Worm (Caenorhabditis elegans): ENCODE measurements around the gene Y54G2A.77.

DNA sequence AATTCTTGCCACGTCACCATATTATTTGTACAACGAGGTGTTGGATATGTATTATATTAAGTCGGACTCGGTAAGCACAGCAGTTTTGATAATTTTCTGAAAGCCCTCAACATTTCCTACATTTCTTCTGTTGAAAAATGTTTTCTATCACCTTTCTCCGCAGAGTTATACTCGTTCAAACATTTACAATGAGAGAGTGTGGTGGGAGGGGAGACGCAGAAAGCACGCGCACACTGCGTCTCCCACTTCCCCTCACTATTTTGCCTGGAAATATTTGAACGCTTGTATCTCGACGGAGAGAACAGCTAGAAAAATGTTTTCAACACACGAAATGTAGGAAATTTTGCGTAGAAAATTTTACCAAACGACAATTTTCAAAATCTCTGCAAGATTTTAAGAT is 1.7 kb downstream of the Y54G2A.77 start:
- no peak for TF ChIP-seq nhr-85 (tag)
- no peak for TF ChIP-seq dpl-1 (GFP tag; optimal IDR thresholded peaks at IDR 0.05)
- TF ChIP-seq C34B4.2 (tag; optimal IDR thresholded peaks at IDR 0.05) = no peak
- TF ChIP-seq mab-9 (GFP tag; IDR thresholded peaks at IDR 0.05) = no peak
- no peak for TF ChIP-seq nhr-28 (tag; optimal IDR thresholded peaks at IDR 0.05)
- no peak for TF ChIP-seq elt-3 (tag; optimal IDR thresholded peaks at IDR 0.05)
- no peak for TF ChIP-seq irx-1 (tag; optimal IDR thresholded peaks at IDR 0.05)
- no peak for TF ChIP-seq ztf-11 (tag; optimal IDR thresholded peaks at IDR 0.05)
- TF ChIP-seq fos-1 (tag; optimal IDR thresholded peaks at IDR 0.05) = no peak
- no peak for TF ChIP-seq nhr-12 (tag; optimal IDR thresholded peaks at IDR 0.05)

Data from whole organism, L1 larva.